Fruit fly (Drosophila melanogaster) whole organism, embryonic: Measurements from ENCODE around the gene unc79.

Source experiments
- CG10321 ChIP-seq: fragments of 200-800 bp; sonication (Bioruptor generic); IDR thresholded peaks from 2 replicates; pipeline ENCODE4 v1.3.6; 2022; ENCODE audit warnings: missing biosample characterization, missing genetic modification characterization
- CG14965 ChIP-seq: fragments of 200-800 bp; sonication (Bioruptor generic); optimal IDR thresholded peaks from 2 replicates; lab custom pipeline; 2016; ENCODE audit warnings: missing biosample characterization, missing genetic modification characterization, borderline replicate concordance
- CG1647 ChIP-seq: fragments of 200-800 bp; sonication (Bioruptor generic); optimal IDR thresholded peaks from 3 replicates; lab custom pipeline; 2016; ENCODE audit warnings: missing biosample characterization, missing genetic modification characterization
- CG18476 ChIP-seq: fragments of 200-800 bp; sonication (Bioruptor generic); optimal IDR thresholded peaks from 2 replicates; lab custom pipeline; 2016; ENCODE audit warnings: missing biosample characterization, mild to moderate bottlenecking, missing genetic modification characterization
- CG2199 ChIP-seq: fragments of 200-800 bp; sonication (Bioruptor generic); IDR thresholded peaks from 3 replicates; pipeline ENCODE4 v1.3.6; 2022; ENCODE audit warnings: missing biosample characterization, missing genetic modification characterization
- CG2875 ChIP-seq: fragments of 200-800 bp; sonication (Bioruptor generic); optimal IDR thresholded peaks from 2 replicates; lab custom pipeline; 2017; ENCODE audit warnings: missing biosample characterization, mild to moderate bottlenecking, missing genetic modification characterization, missing genetic modification reagents
- CG3163 ChIP-seq: fragments of 200-800 bp; sonication (Bioruptor generic); optimal IDR thresholded peaks from 3 replicates; lab custom pipeline; 2016; ENCODE audit warnings: missing biosample characterization, missing genetic modification characterization
- CG32532 ChIP-seq: fragments of 200-800 bp; sonication (Bioruptor generic); IDR thresholded peaks from 2 replicates; pipeline ENCODE4 v1.3.6; 2022; ENCODE audit warnings: missing biosample characterization, missing genetic modification characterization
- CG3838 ChIP-seq: fragments of 200-800 bp; sonication (Bioruptor generic); optimal IDR thresholded peaks from 3 replicates; lab custom pipeline; 2016; ENCODE audit warnings: missing biosample characterization, missing genetic modification characterization
- CG3847 ChIP-seq: fragments of 200-800 bp; sonication (Bioruptor generic); IDR thresholded peaks from 2 replicates; pipeline ENCODE4 v1.3.6; 2022; ENCODE audit warnings: missing biosample characterization, missing genetic modification characterization
- CG5180 ChIP-seq: fragments of 200-800 bp; sonication (Bioruptor generic); optimal IDR thresholded peaks from 3 replicates; lab custom pipeline; 2017; ENCODE audit warnings: missing biosample characterization, missing genetic modification characterization, mild to moderate bottlenecking, moderate library complexity, missing genetic modification reagents
- CG6272 ChIP-seq: fragments of 200-800 bp; sonication (Bioruptor generic); IDR thresholded peaks from 2 replicates; pipeline ENCODE4 v1.3.6; 2022; ENCODE audit warnings: missing biosample characterization, missing genetic modification characterization
- CG7963 ChIP-seq: fragments of 200-800 bp; sonication (Bioruptor generic); IDR thresholded peaks from 3 replicates; pipeline ENCODE4 v1.3.6; 2022; ENCODE audit warnings: missing biosample characterization, missing genetic modification characterization; ENCODE audit not compliant: partially characterized antibody
- Chrac-16 ChIP-seq: fragments of 200-800 bp; sonication (Bioruptor generic); optimal IDR thresholded peaks from 3 replicates; lab custom pipeline; 2016; ENCODE audit warnings: missing biosample characterization, missing genetic modification characterization
- CrebB ChIP-seq: fragments of 200-800 bp; sonication (Bioruptor generic); optimal IDR thresholded peaks from 3 replicates; lab custom pipeline; 2018; ENCODE audit warnings: missing biosample characterization, mild to moderate bottlenecking, missing genetic modification characterization
- Dbx ChIP-seq: fragments of 200-800 bp; sonication (Bioruptor generic); IDR thresholded peaks from 3 replicates; pipeline ENCODE4 v1.3.6; 2022; ENCODE audit warnings: missing biosample characterization, missing genetic modification characterization
- E2f1 ChIP-seq: fragments of 200-800 bp; sonication (Bioruptor generic); IDR thresholded peaks from 2 replicates; pipeline ENCODE4 v1.3.6; 2022; ENCODE audit warnings: missing biosample characterization, missing genetic modification characterization
- ERR ChIP-seq: fragments of 200-800 bp; sonication (Bioruptor generic); optimal IDR thresholded peaks from 2 replicates; lab custom pipeline; 2016; ENCODE audit warnings: missing biosample characterization, missing genetic modification characterization
- GATAe ChIP-seq: fragments of 200-800 bp; sonication (Bioruptor generic); conservative IDR thresholded peaks from 2 replicates; pipeline ENCODE4 v1.3.6; 2022; ENCODE audit warnings: missing biosample characterization, missing genetic modification characterization
- HLH3B ChIP-seq: fragments of 200-800 bp; sonication (Bioruptor generic); IDR thresholded peaks from 2 replicates; pipeline ENCODE4 v1.3.6; 2022; ENCODE audit warnings: missing biosample characterization, missing genetic modification characterization
- HLH54F ChIP-seq: fragments of 200-800 bp; sonication (Bioruptor generic); optimal IDR thresholded peaks from 3 replicates; lab custom pipeline; 2016; ENCODE audit warnings: missing biosample characterization, missing genetic modification characterization
- Hsf ChIP-seq: fragments of 200-800 bp; sonication (Bioruptor generic); optimal IDR thresholded peaks from 3 replicates; lab custom pipeline; 2016; ENCODE audit warnings: missing biosample characterization, missing genetic modification characterization
- MBD-R2 ChIP-seq: fragments of 200-800 bp; sonication (Bioruptor generic); IDR thresholded peaks from 2 replicates; pipeline ENCODE4 v1.3.6; 2022; ENCODE audit warnings: missing biosample characterization, missing genetic modification characterization
- Meics ChIP-seq: fragments of 200-800 bp; sonication (Bioruptor generic); optimal IDR thresholded peaks from 2 replicates; lab custom pipeline; 2017; ENCODE audit warnings: missing biosample characterization, mild to moderate bottlenecking, missing genetic modification characterization
- NK7.1 ChIP-seq: fragments of 200-800 bp; sonication (Bioruptor generic); optimal IDR thresholded peaks from 3 replicates; lab custom pipeline; 2016; ENCODE audit warnings: missing biosample characterization, missing genetic modification characterization
- Neu2 ChIP-seq: fragments of 200-800 bp; sonication (Bioruptor generic); optimal IDR thresholded peaks from 3 replicates; lab custom pipeline; 2016; ENCODE audit warnings: missing biosample characterization, missing genetic modification characterization, borderline replicate concordance
- Optix ChIP-seq: fragments of 200-800 bp; sonication (Bioruptor generic); IDR thresholded peaks from 3 replicates; pipeline ENCODE4 v1.3.6; 2022; ENCODE audit warnings: missing biosample characterization, missing genetic modification characterization
- Pdp1 ChIP-seq, 2 experiments: fragments of 200-800 bp; sonication (Bioruptor generic); optimal IDR thresholded peaks; 3 replicates each; lab custom pipeline; 2016; ENCODE audit warnings: missing biosample characterization in 2 of 2, missing genetic modification characterization in 2 of 2, mild to moderate bottlenecking in 1 of 2, moderate library complexity in 1 of 2
- Sox102F ChIP-seq: fragments of 200-800 bp; sonication (Bioruptor generic); optimal IDR thresholded peaks from 2 replicates; lab custom pipeline; 2018; ENCODE audit warnings: missing biosample characterization, mild to moderate bottlenecking, missing genetic modification characterization, moderate library complexity
- Spps ChIP-seq: fragments of 200-800 bp; sonication (Bioruptor generic); optimal IDR thresholded peaks from 2 replicates; lab custom pipeline; 2018; ENCODE audit warnings: missing biosample characterization, mild to moderate bottlenecking, missing genetic modification characterization
- Xrp1 ChIP-seq: fragments of 200-800 bp; sonication (Bioruptor generic); IDR thresholded peaks from 2 replicates; pipeline ENCODE4 v1.3.6; 2022; ENCODE audit warnings: missing biosample characterization, missing genetic modification characterization
- YL-1 ChIP-seq: fragments of 200-800 bp; sonication (Bioruptor generic); optimal IDR thresholded peaks from 3 replicates; lab custom pipeline; 2017; ENCODE audit warnings: missing biosample characterization, mild to moderate bottlenecking, missing genetic modification characterization
- ab ChIP-seq: fragments of 200-800 bp; sonication (Bioruptor generic); optimal IDR thresholded peaks from 2 replicates; lab custom pipeline; 2016; ENCODE audit warnings: missing biosample characterization, missing genetic modification characterization
- abd-A ChIP-seq: fragments of 200-800 bp; sonication (Bioruptor generic); optimal IDR thresholded peaks from 3 replicates; lab custom pipeline; 2019; ENCODE audit warnings: missing biosample characterization, mild to moderate bottlenecking, missing genetic modification characterization, moderate library complexity
- bcd ChIP-seq: fragments of 200-800 bp; sonication (Bioruptor generic); optimal IDR thresholded peaks from 2 replicates; lab custom pipeline; 2017; ENCODE audit warnings: missing biosample characterization, mild to moderate bottlenecking, missing genetic modification characterization
- chinmo ChIP-seq: fragments of 200-800 bp; sonication (Bioruptor generic); IDR thresholded peaks from 4 replicates; pipeline ENCODE4 v1.3.6; 2022; ENCODE audit warnings: missing biosample characterization, missing genetic modification characterization; ENCODE audit not compliant: partially characterized antibody
- crol ChIP-seq: fragments of 200-800 bp; sonication (Bioruptor generic); IDR thresholded peaks from 2 replicates; pipeline ENCODE4 v1.3.6; 2022; ENCODE audit warnings: missing biosample characterization, missing genetic modification characterization
- crp ChIP-seq, 2 experiments: fragments of 200-800 bp; sonication (Bioruptor generic); optimal IDR thresholded peaks; 2 replicates in 1 of 2; 3 replicates in 1 of 2; lab custom pipeline; 2017; ENCODE audit warnings: missing biosample characterization in 2 of 2, missing genetic modification characterization in 2 of 2, mild to moderate bottlenecking in 1 of 2, moderate library complexity in 1 of 2
- dmrt99B ChIP-seq: fragments of 200-800 bp; sonication (Bioruptor generic); optimal IDR thresholded peaks from 2 replicates; lab custom pipeline; 2018; ENCODE audit warnings: missing biosample characterization, mild to moderate bottlenecking, missing genetic modification characterization, moderate library complexity
- fd102C ChIP-seq: fragments of 200-800 bp; sonication (Bioruptor generic); optimal IDR thresholded peaks from 2 replicates; lab custom pipeline; 2018; ENCODE audit warnings: missing biosample characterization, mild to moderate bottlenecking, missing genetic modification characterization, moderate library complexity
- her ChIP-seq: fragments of 200-800 bp; sonication (Bioruptor generic); optimal IDR thresholded peaks from 2 replicates; lab custom pipeline; 2016; ENCODE audit warnings: missing biosample characterization, missing genetic modification characterization
- jing ChIP-seq: fragments of 200-800 bp; sonication (Bioruptor generic); optimal IDR thresholded peaks from 2 replicates; lab custom pipeline; 2018; ENCODE audit warnings: missing biosample characterization, mild to moderate bottlenecking, missing genetic modification characterization
- klu ChIP-seq: fragments of 200-800 bp; sonication (Bioruptor generic); IDR thresholded peaks from 2 replicates; pipeline ENCODE4 v1.3.6; 2022; ENCODE audit warnings: missing biosample characterization, missing genetic modification characterization
- knrl ChIP-seq: fragments of 200-800 bp; sonication (Bioruptor generic); IDR thresholded peaks from 3 replicates; pipeline ENCODE4 v1.3.6; 2022; ENCODE audit warnings: missing biosample characterization, missing genetic modification characterization; ENCODE audit not compliant: partially characterized antibody
- nau ChIP-seq: fragments of 200-800 bp; sonication (Bioruptor generic); optimal IDR thresholded peaks from 3 replicates; lab custom pipeline; 2017; ENCODE audit warnings: missing biosample characterization, mild to moderate bottlenecking, missing genetic modification characterization, missing genetic modification reagents
- nerfin-2 ChIP-seq: fragments of 200-800 bp; sonication (Bioruptor generic); IDR thresholded peaks from 2 replicates; pipeline ENCODE4 v1.3.6; 2022; ENCODE audit warnings: missing biosample characterization, missing genetic modification characterization; ENCODE audit not compliant: partially characterized antibody
- nmo ChIP-seq: fragments of 200-800 bp; sonication (Bioruptor generic); optimal IDR thresholded peaks from 2 replicates; lab custom pipeline; 2018; ENCODE audit warnings: missing biosample characterization, mild to moderate bottlenecking, missing genetic modification characterization, moderate library complexity
- otp ChIP-seq: fragments of 200-800 bp; sonication (Bioruptor generic); IDR thresholded peaks from 3 replicates; pipeline ENCODE4, ENCODE4 v1.3.6; 2022; ENCODE audit warnings: missing biosample characterization, missing genetic modification characterization
- ro ChIP-seq: fragments of 200-800 bp; sonication (Bioruptor generic); IDR thresholded peaks from 2 replicates; pipeline ENCODE4 v1.3.6; 2022; ENCODE audit warnings: missing biosample characterization, missing genetic modification characterization
- sd ChIP-seq: fragments of 200-800 bp; sonication (Bioruptor generic); optimal IDR thresholded peaks from 3 replicates; lab custom pipeline; 2018; ENCODE audit warnings: missing biosample characterization, mild to moderate bottlenecking, missing genetic modification characterization, moderate library complexity
- sens ChIP-seq: fragments of 200-800 bp; sonication (Bioruptor generic); peaks from one replicate; lab custom pipeline; 2016; ENCODE audit warnings: missing biosample characterization, missing genetic modification characterization

The unc79 gene

DNA sequence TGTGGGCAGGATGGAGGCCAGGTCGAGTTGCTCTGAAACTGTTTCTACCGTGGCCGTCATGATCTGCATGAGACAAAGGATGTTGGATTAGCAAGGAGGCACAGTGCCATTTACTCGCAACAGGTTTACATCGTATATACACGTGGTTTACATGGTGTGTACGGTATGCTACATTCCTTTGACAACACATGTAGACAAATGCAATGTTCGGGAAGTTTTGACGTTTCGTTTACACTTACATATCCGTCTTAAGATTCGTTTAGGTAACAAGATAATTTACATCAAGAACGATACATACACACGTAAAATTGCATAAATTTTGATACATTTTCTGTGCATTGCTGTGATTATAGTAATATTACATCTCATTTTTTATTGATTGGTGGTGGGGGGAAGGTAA lies 7.0 kb downstream of the unc79 start (continued):
- TF ChIP-seq ro (GFP tag; lab: Robert Waterston, UW) (no peak), CG5180 (no peak), CG1647 (GFP tag; lab: Kevin White, UChicago) (no peak), fd102C (GFP tag; lab: Kevin White, UChicago) (no peak), GATAe (GFP tag; lab: Robert Waterston, UW) (no peak), ab (no peak), sd (tag; lab: Kevin White, UChicago) (no peak), CG2199 (GFP tag; lab: Robert Waterston, UW) (peak; percentile 83), CG6272 (0 out of 2 replicates have a peak, but pooled peaks have one; percentile 7), Sox102F (no peak), nau (GFP tag; lab: Kevin White, UChicago) (no peak), HLH54F (GFP tag; lab: Kevin White, UChicago) (no peak), Meics (GFP tag; lab: Kevin White, UChicago) (no peak), bcd (GFP tag; lab: Kevin White, UChicago) (no peak), CG3163 (GFP tag; lab: Kevin White, UChicago) (no peak), CG3847 (no peak), NK7.1 (GFP tag; lab: Kevin White, UChicago) (no peak), Optix (GFP tag; lab: Robert Waterston, UW) (no peak), Spps (no peak), Chrac-16 (GFP tag; lab: Kevin White, UChicago) (no peak), CrebB (no peak), dmrt99B (no peak), jing (GFP tag; lab: Kevin White, UChicago) (no peak), MBD-R2 (GFP tag; lab: Robert Waterston, UW) (no peak), otp (GFP tag; lab: Robert Waterston, UW) (no peak), HLH3B (no peak), CG32532 (GFP tag; lab: Robert Waterston, UW) (no peak), chinmo (GFP tag; lab: Robert Waterston, UW) (0 out of 4 replicates have a peak, but pooled peaks have one; percentile 22), crol (GFP tag; lab: Robert Waterston, UW) (no peak), her (GFP tag; lab: Kevin White, UChicago) (no peak), CG3838 (no peak), sens (GFP tag; lab: Kevin White, UChicago) (peak; percentile 56), CG10321 (GFP tag; lab: Robert Waterston, UW) (no peak), crp (GFP tag; optimal IDR thresholded peaks at IDR 0.05; lab: Kevin White, UChicago) (no peak), klu (GFP tag; lab: Robert Waterston, UW) (no peak), CG14965 (no peak), nmo (GFP tag; lab: Kevin White, UChicago) (no peak), CG7963 (GFP tag; lab: Robert Waterston, UW) (peak; percentile 73), knrl (GFP tag; lab: Robert Waterston, UW) (peak; percentile 73), YL-1 (GFP tag; lab: Kevin White, UChicago) (no peak), Xrp1 (no peak), CG18476 (GFP tag; lab: Kevin White, UChicago) (no peak), ERR (no peak), CG2875 (GFP tag; lab: Kevin White, UChicago) (no peak), Hsf (GFP tag; lab: Kevin White, UChicago) (no peak), Pdp1 (GFP tag; optimal IDR thresholded peaks at IDR 0.05; lab: Kevin White, UChicago) (peak in 1 of 2 experiments; percentile 25), abd-A (no peak), E2f1 (no peak), Neu2 (GFP tag; lab: Kevin White, UChicago) (no peak), Dbx (GFP tag; lab: Robert Waterston, UW) (no peak), nerfin-2 (GFP tag; lab: Robert Waterston, UW) (peak; percentile 39; the same call in 1 of the 2 replicates)
